Worm (Caenorhabditis elegans) whole organism, young adult: ENCODE data around the gene ZK550.2.

Experiments used
- ZK185.1 ChIP-seq: sonication (generic microtip); optimal IDR thresholded peaks from 2 replicates; lab custom pipeline; 2016; ENCODE audit warnings: mild to moderate bottlenecking, missing genetic modification characterization, missing compliant biosample characterization; ENCODE audit not compliant: poor library complexity, severe bottlenecking
- attf-3 ChIP-seq: fragments of 200-800 bp; sonication (Bioruptor generic); conservative IDR thresholded peaks from 2 replicates; pipeline ENCODE4 v1.3.6; 2022; ENCODE audit warnings: missing genetic modification reagents, missing genetic modification characterization, missing compliant biosample characterization
- bed-2 ChIP-seq: fragments of 200-800 bp; sonication (Bioruptor generic); IDR thresholded peaks from 2 replicates; pipeline ENCODE4 v1.3.6; 2022; ENCODE audit warnings: missing genetic modification reagents, missing genetic modification characterization, missing compliant biosample characterization
- egrh-3 ChIP-seq: fragments of 200-800 bp; sonication (Bioruptor generic); IDR thresholded peaks from 2 replicates; pipeline ENCODE4 v1.3.6; 2022; ENCODE audit warnings: missing genetic modification reagents, missing genetic modification characterization, missing compliant biosample characterization
- lsy-27 ChIP-seq: sonication (generic microtip); optimal IDR thresholded peaks from 2 replicates; lab custom pipeline; 2017; ENCODE audit warnings: missing genetic modification characterization, mild to moderate bottlenecking, missing compliant biosample characterization, antibody characterized with exemption, missing genotype, borderline replicate concordance; ENCODE audit not compliant: insufficient read depth
- madf-6 ChIP-seq: fragments of 200-800 bp; sonication (Bioruptor generic); IDR thresholded peaks from 2 replicates; pipeline ENCODE4 v1.3.6; 2022; ENCODE audit warnings: missing genetic modification reagents, missing genetic modification characterization, missing compliant biosample characterization
- nfya-2 ChIP-seq: fragments of 200-800 bp; sonication (Bioruptor generic); IDR thresholded peaks from 2 replicates; pipeline ENCODE4 v1.3.6; 2022; ENCODE audit warnings: missing genetic modification reagents, missing genetic modification characterization, missing compliant biosample characterization
- snpc-4 ChIP-seq, 5 experiments: fragments of 150-350 bp in 1 of 5; sonication (generic microtip) in 4 of 5; optimal IDR thresholded peaks; 2 replicates each; lab custom pipeline; 2014 to 2018; ENCODE audit warnings: missing genetic modification characterization in 5 of 5, missing biosample characterization in 3 of 5, antibody characterized with exemption in 2 of 5, mild to moderate bottlenecking in 2 of 5, missing compliant biosample characterization in 2 of 5, missing genotype in 2 of 5, moderate library complexity in 2 of 5, missing genetic modification reagents in 1 of 5
- zfh-2 ChIP-seq: fragments of 200-800 bp; sonication (Bioruptor generic); conservative IDR thresholded peaks from 2 replicates; pipeline ENCODE4 v1.3.6; 2022; ENCODE audit warnings: missing genetic modification reagents, missing genetic modification characterization, missing compliant biosample characterization

ce11 chrIV:17276705-17277458, 31.5 kb downstream of the ZK550.2 start, which contains the start of gene clec-196:
- TF ChIP-seq zfh-2 (GFP tag; lab: Robert Waterston, UW), result no peak
- no peak for TF ChIP-seq egrh-3 (GFP tag; lab: Robert Waterston, UW)
- no peak for TF ChIP-seq lsy-27 (tag; lab: Kevin White, UChicago)
- no peak for TF ChIP-seq nfya-2
- TF ChIP-seq snpc-4 (GFP tag; optimal IDR thresholded peaks at IDR 0.05; lab: Kevin White, UChicago), result no peak
- peak in 1 of 4 experiments; percentile 11 for TF ChIP-seq snpc-4 (tag; optimal IDR thresholded peaks at IDR 0.05; lab: Kevin White, UChicago)
- no peak for TF ChIP-seq attf-3 (GFP tag; lab: Robert Waterston, UW)
- no peak for TF ChIP-seq ZK185.1
- TF ChIP-seq madf-6 (GFP tag; lab: Robert Waterston, UW), result 0 out of 2 replicates have a peak, but pooled peaks have one; percentile 11
- TF ChIP-seq bed-2, result no peak
